Worm (Caenorhabditis elegans): ENCODE data around the gene mrpl-21.

DNA sequence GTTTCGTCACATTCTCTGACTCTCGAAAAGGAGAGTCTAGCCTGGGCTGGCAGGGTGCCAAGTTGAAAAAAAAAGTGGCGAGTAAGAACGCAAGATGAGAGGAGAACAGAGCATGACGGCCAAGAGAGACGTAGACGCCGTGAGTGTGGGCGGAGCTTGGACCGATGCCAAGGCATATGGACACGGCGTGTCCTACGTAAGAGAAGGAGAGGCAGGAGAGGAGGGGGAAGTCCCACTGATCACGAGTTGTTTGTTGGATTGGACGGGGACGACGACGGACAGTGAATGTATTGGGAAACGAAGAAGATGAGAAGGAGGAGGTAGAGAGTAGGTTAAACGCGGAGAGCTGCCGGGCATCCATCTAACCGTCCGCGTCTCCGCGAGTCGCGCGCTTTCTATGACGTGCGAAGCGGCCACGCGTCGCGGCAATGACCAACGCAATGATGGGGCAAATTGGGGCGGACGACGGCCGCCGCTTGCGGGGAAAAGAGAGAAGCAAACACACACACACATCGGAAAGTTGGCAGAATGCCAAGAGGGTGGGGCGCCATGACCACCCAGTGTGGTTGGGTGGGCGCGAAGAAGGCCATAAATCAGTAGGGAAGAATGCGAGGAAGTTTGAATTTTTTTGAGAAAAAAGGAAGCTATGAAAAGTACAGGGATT lies 38.7 kb upstream of the mrpl-21 start:
- TF ChIP-seq unc-39 (tag; optimal IDR thresholded peaks at IDR 0.05) (peak; percentile 60), unc-62 (GFP tag; optimal IDR thresholded peaks at IDR 0.05) (peak; percentile 99), pha-4 (tag; optimal IDR thresholded peaks at IDR 0.05) (peak; percentile 92), snpc-4 (tag; optimal IDR thresholded peaks at IDR 0.05) (no peak), nhr-12 (tag; optimal IDR thresholded peaks at IDR 0.05) (peak; percentile 86), lsy-2 (tag; optimal IDR thresholded peaks at IDR 0.05) (peak; percentile 68), ceh-83 (GFP tag; optimal IDR thresholded peaks at IDR 0.05) (no peak), lin-13 (tag; optimal IDR thresholded peaks at IDR 0.05) (peak; percentile 64)

All from whole organism, mixed stage, embryonic.